Fruit fly (Drosophila melanogaster): Measurements from ENCODE around the gene CG7655.
A peak's percentile ranks its signal among the peaks of the same experiment; 100 is the strongest.

CG7655 gene

dm6 chr3R:17710900-17711645 is 28.6 kb downstream of the CG7655 start (continued):
- TF ChIP-seq CG15514 (GFP tag; optimal IDR thresholded peaks at IDR 0.05) (no peak), CG13123 (GFP tag; optimal IDR thresholded peaks at IDR 0.05) (no peak), Hr39 (optimal IDR thresholded peaks at IDR 0.05) (no peak), seq (GFP tag; IDR thresholded peaks at IDR 0.05) (no peak; the same call in 1 of the 2 replicates), CG6791 (GFP tag; IDR thresholded peaks at IDR 0.05; ENCODE audit: partially characterized antibody) (no peak), bigmax (GFP tag; optimal IDR thresholded peaks at IDR 0.05) (no peak), CG6854 (GFP tag; optimal IDR thresholded peaks at IDR 0.05) (no peak), CG8924 (tag; optimal IDR thresholded peaks at IDR 0.05) (no peak), run (tag; optimal IDR thresholded peaks at IDR 0.05) (no peak), CG1792 (GFP tag; optimal IDR thresholded peaks at IDR 0.05) (no peak), Aef1 (GFP tag; IDR thresholded peaks at IDR 0.05) (no peak), Dip3 (GFP tag; optimal IDR thresholded peaks at IDR 0.05) (no peak), pfk (GFP tag; optimal IDR thresholded peaks at IDR 0.05) (peak; percentile 82), CG9437 (GFP tag; optimal IDR thresholded peaks at IDR 0.05) (no peak), nerfin-1 (tag; optimal IDR thresholded peaks at IDR 0.05) (peak; percentile 62), CG15073 (GFP tag; optimal IDR thresholded peaks at IDR 0.05) (no peak), ash1 (GFP tag; optimal IDR thresholded peaks at IDR 0.05) (no peak), CG8478 (optimal IDR thresholded peaks at IDR 0.05) (peak; percentile 7), lab (GFP tag; optimal IDR thresholded peaks at IDR 0.05) (no peak), CG18619 (GFP tag; optimal IDR thresholded peaks at IDR 0.05) (no peak), peb (GFP tag; IDR thresholded peaks at IDR 0.05) (no peak), Neu2 (GFP tag; optimal IDR thresholded peaks at IDR 0.05; ENCODE audit: borderline replicate concordance) (no peak), pros (GFP tag; optimal IDR thresholded peaks at IDR 0.05) (peak; percentile 92), psq (GFP tag; optimal IDR thresholded peaks at IDR 0.05) (no peak), nom (GFP tag; optimal IDR thresholded peaks at IDR 0.05) (peak; percentile 75), Camta (GFP tag; optimal IDR thresholded peaks at IDR 0.05) (no peak), chn (GFP tag; optimal IDR thresholded peaks at IDR 0.05) (no peak), Deaf1 (tag; optimal IDR thresholded peaks at IDR 0.05) (peak; percentile 93), cas (GFP tag; IDR thresholded peaks at IDR 0.05) (no peak), Lhr (GFP tag; optimal IDR thresholded peaks at IDR 0.05) (no peak), CG6683 (GFP tag; optimal IDR thresholded peaks at IDR 0.05) (no peak), aop (GFP tag; IDR thresholded peaks at IDR 0.05) (no peak), disco-r (GFP tag; optimal IDR thresholded peaks at IDR 0.05) (no peak), CG8281 (tag; optimal IDR thresholded peaks at IDR 0.05) (no peak), Trl (optimal IDR thresholded peaks at IDR 0.05) (no peak), Trl (GFP tag; optimal IDR thresholded peaks at IDR 0.05) (no peak), BtbVII (GFP tag; optimal IDR thresholded peaks at IDR 0.05) (no peak), Elba2 (GFP tag; optimal IDR thresholded peaks at IDR 0.05) (no peak), Atf3 (GFP tag; optimal IDR thresholded peaks at IDR 0.05) (no peak), insv (GFP tag; optimal IDR thresholded peaks at IDR 0.05) (peak in 1 of 2 experiments; percentile 22), CG13894 (tag; optimal IDR thresholded peaks at IDR 0.05) (peak; percentile 42), Adf1 (GFP tag; IDR thresholded peaks at IDR 0.05) (no peak), CG18764 (GFP tag; optimal IDR thresholded peaks at IDR 0.05) (no peak), cg (GFP tag; optimal IDR thresholded peaks at IDR 0.05) (peak; percentile 80), toy (GFP tag; IDR thresholded peaks at IDR 0.05) (no peak), crp (GFP tag; optimal IDR thresholded peaks at IDR 0.05) (no peak), tup (GFP tag; optimal IDR thresholded peaks at IDR 0.05) (no peak), Med (GFP tag) (peak; percentile 58), NfI (GFP tag; optimal IDR thresholded peaks at IDR 0.05) (no peak), klu (GFP tag; IDR thresholded peaks at IDR 0.05) (no peak), ci (GFP tag; IDR thresholded peaks at IDR 0.05) (peak; percentile 24; the same call in 1 of the 3 replicates)
